Worm (Caenorhabditis elegans) whole organism, early embryonic: ENCODE results near the gene K02G10.5.

Source experiments
- B0310.2 ChIP-seq: sonication (generic microtip); optimal IDR thresholded peaks from 2 replicates; lab custom pipeline; 2016; ENCODE audit warnings: mild to moderate bottlenecking, missing genetic modification characterization, missing compliant biosample characterization
- F13C5.2 ChIP-seq: sonication (generic microtip); optimal IDR thresholded peaks from 2 replicates; lab custom pipeline; 2017; ENCODE audit warnings: mild to moderate bottlenecking, missing genetic modification characterization, inconsistent platforms, missing compliant biosample characterization
- ama-1 ChIP-seq: fragments of 150-350 bp; optimal IDR thresholded peaks from 2 replicates; lab custom pipeline; 2014
- ceh-13 ChIP-seq: fragments of 200-800 bp; sonication (Bioruptor generic); optimal IDR thresholded peaks from 2 replicates; lab custom pipeline; 2018; ENCODE audit warnings: mild to moderate bottlenecking, missing genetic modification characterization, missing compliant biosample characterization
- ceh-36 ChIP-seq: sonication (generic microtip); optimal IDR thresholded peaks from 2 replicates; lab custom pipeline; 2016; ENCODE audit warnings: missing genetic modification characterization, inconsistent platforms, missing compliant biosample characterization
- flt-1 ChIP-seq: fragments of 200-800 bp; sonication (Bioruptor generic); IDR thresholded peaks from 2 replicates; pipeline ENCODE4 v1.3.6; 2022; ENCODE audit warnings: missing genetic modification characterization, missing compliant biosample characterization
- hmbx-1 ChIP-seq: sonication (generic microtip); optimal IDR thresholded peaks from 2 replicates; lab custom pipeline; 2016; ENCODE audit warnings: mild to moderate bottlenecking, missing genetic modification characterization, missing compliant biosample characterization
- hmg-4 ChIP-seq: fragments of 200-800 bp; sonication (Bioruptor generic); optimal IDR thresholded peaks from 2 replicates; lab custom pipeline; 2018; ENCODE audit warnings: mild to moderate bottlenecking, missing genetic modification characterization, missing compliant biosample characterization
- hnd-1 ChIP-seq: sonication (generic microtip); optimal IDR thresholded peaks from 2 replicates; lab custom pipeline; 2016; ENCODE audit warnings: missing genetic modification characterization, missing compliant biosample characterization
- pes-1 ChIP-seq: fragments of 200-800 bp; sonication (Bioruptor generic); IDR thresholded peaks from 2 replicates; pipeline ENCODE4 v1.3.6; 2022; ENCODE audit warnings: missing genetic modification reagents, missing genetic modification characterization, missing compliant biosample characterization
- sea-1 ChIP-seq: fragments of 200-800 bp; sonication (Bioruptor generic); conservative IDR thresholded peaks from 2 replicates; pipeline ENCODE4 v1.3.6; 2022; ENCODE audit warnings: missing genetic modification characterization, missing compliant biosample characterization
- tbx-11 ChIP-seq: fragments of 200-800 bp; sonication (Bioruptor generic); IDR thresholded peaks from 2 replicates; pipeline ENCODE4 v1.3.6; 2022; ENCODE audit warnings: missing genetic modification characterization, missing compliant biosample characterization
- tbx-37 ChIP-seq: fragments of 200-800 bp; sonication (Bioruptor generic); conservative IDR thresholded peaks from 2 replicates; pipeline ENCODE4 v1.3.6; 2022; ENCODE audit warnings: missing genetic modification reagents, missing genetic modification characterization, missing compliant biosample characterization
- tra-4 ChIP-seq: sonication (generic microtip); optimal IDR thresholded peaks from 2 replicates; lab custom pipeline; 2017; ENCODE audit warnings: missing genetic modification characterization, missing compliant biosample characterization

DNA sequence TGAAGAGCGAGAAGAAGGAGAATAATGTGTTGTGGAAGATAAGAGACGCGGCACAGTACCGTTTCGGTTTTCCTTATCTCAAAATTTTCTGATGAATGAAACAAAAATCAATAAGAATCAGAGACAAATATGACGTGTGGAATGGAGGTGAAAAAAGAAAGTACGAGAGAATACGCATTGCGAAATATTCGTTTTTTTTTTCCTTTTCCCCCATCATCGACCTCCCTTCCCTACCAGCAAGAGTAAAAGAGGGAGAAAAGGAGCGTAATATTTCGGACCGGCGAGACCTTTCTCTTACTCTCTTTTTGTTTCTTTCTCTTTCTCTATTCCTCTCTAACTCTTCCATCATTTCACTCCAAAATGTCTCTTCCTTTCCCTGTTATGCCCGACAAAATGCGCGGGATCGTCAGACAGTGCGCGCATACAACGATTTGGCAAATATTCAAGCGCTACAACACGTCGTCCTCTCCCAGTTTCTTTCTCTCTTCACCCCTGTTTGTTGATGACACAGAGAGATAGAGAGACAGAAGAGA lies 28.6 kb downstream of the K02G10.5 start:
- TF ChIP-seq tra-4 (tag; lab: Kevin White, UChicago) (no peak), ama-1 (no peak), ceh-13 (GFP tag; lab: Kevin White, UChicago) (no peak), hmg-4 (GFP tag; lab: Kevin White, UChicago) (no peak), pes-1 (GFP tag; lab: Robert Waterston, UW) (no peak), hnd-1 (tag; lab: Kevin White, UChicago) (no peak), B0310.2 (tag; lab: Kevin White, UChicago) (no peak), ceh-36 (tag; lab: Kevin White, UChicago) (no peak), flt-1 (no peak), sea-1 (GFP tag; lab: Robert Waterston, UW) (no peak), hmbx-1 (tag; lab: Kevin White, UChicago) (no peak), F13C5.2 (tag; lab: Kevin White, UChicago) (no peak), tbx-37 (no peak), tbx-11 (GFP tag; lab: Robert Waterston, UW) (no peak)
